Worm (Caenorhabditis elegans) whole organism, L2 larva: ENCODE measurements around the gene Y38E10A.35.

Source experiments
- R02D3.7 ChIP-seq: fragments of 150-350 bp; optimal IDR thresholded peaks from 2 replicates; lab custom pipeline; 2014; ENCODE audit warnings: missing biosample characterization, missing genetic modification characterization
- blmp-1 ChIP-seq: sonication (generic microtip); optimal IDR thresholded peaks from 2 replicates; lab custom pipeline; 2017; ENCODE audit warnings: missing genetic modification characterization, mild to moderate bottlenecking, missing compliant biosample characterization, antibody characterized with exemption, moderate library complexity; ENCODE audit not compliant: insufficient read depth
- ceh-16 ChIP-seq: fragments of 150-350 bp; optimal IDR thresholded peaks from 2 replicates; lab custom pipeline; 2014; ENCODE audit warnings: missing biosample characterization, missing genetic modification characterization
- fos-1 ChIP-seq: fragments of 150-350 bp; optimal IDR thresholded peaks from 2 replicates; lab custom pipeline; 2014; ENCODE audit warnings: missing biosample characterization, missing genetic modification characterization
- gmeb-1 ChIP-seq: fragments of 150-350 bp; optimal IDR thresholded peaks from 2 replicates; lab custom pipeline; 2014; ENCODE audit warnings: missing biosample characterization, missing genetic modification characterization
- lsy-2 ChIP-seq, 2 experiments: fragments of 150-350 bp in 1 of 2; sonication (generic microtip) in 1 of 2; optimal IDR thresholded peaks; 2 replicates each; lab custom pipeline; 2014 to 2017; ENCODE audit warnings: missing biosample characterization in 2 of 2, missing genetic modification characterization in 2 of 2
- nhr-11 ChIP-seq: fragments of 150-350 bp; optimal IDR thresholded peaks from 2 replicates; lab custom pipeline; 2014; ENCODE audit warnings: missing biosample characterization, missing genetic modification characterization
- nhr-12 ChIP-seq: fragments of 150-350 bp; optimal IDR thresholded peaks from 2 replicates; lab custom pipeline; 2014; ENCODE audit warnings: missing biosample characterization, missing genetic modification characterization
- nhr-77 ChIP-seq: fragments of 150-350 bp; optimal IDR thresholded peaks from 2 replicates; lab custom pipeline; 2014; ENCODE audit warnings: missing biosample characterization, missing genetic modification characterization
- unc-55 ChIP-seq: fragments of 150-350 bp; sonication (generic microtip); optimal IDR thresholded peaks from 3 replicates; lab custom pipeline; 2014; ENCODE audit warnings: missing biosample characterization, missing genetic modification reagents, missing genetic modification characterization

DNA sequence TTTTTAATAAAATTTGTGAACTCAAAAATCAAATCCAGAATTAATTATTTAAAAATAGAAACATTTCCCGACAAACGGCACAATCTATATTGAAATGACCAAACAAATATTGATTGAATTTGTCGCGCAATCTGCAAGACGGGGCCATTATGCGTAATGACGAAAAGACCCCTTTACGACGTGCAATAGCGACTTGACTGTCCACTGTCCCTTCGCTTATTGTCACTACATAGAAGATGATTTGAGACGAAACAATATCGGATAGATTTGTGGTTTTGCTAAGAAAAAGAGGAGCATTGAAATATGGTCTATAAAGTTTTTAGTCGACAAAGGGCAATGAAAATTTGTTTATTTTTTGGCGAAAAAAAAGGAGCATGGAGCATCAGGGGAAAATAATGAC, 21.7 kb downstream of the Y38E10A.35 start:
- TF ChIP-seq lsy-2 (tag; optimal IDR thresholded peaks at IDR 0.05; lab: Kevin White, UChicago) (no peak), nhr-11 (no peak), gmeb-1 (tag; lab: Kevin White, UChicago) (no peak), fos-1 (tag; lab: Kevin White, UChicago) (no peak), ceh-16 (tag; lab: Kevin White, UChicago) (no peak), nhr-77 (no peak), unc-55 (GFP tag; lab: Kevin White, UChicago) (no peak), blmp-1 (tag; lab: Kevin White, UChicago) (no peak), R02D3.7 (tag; lab: Kevin White, UChicago) (no peak), nhr-12 (tag; lab: Kevin White, UChicago) (no peak)
